Worm (Caenorhabditis elegans): Measurements from ENCODE around the gene pacl-1.

DNA sequence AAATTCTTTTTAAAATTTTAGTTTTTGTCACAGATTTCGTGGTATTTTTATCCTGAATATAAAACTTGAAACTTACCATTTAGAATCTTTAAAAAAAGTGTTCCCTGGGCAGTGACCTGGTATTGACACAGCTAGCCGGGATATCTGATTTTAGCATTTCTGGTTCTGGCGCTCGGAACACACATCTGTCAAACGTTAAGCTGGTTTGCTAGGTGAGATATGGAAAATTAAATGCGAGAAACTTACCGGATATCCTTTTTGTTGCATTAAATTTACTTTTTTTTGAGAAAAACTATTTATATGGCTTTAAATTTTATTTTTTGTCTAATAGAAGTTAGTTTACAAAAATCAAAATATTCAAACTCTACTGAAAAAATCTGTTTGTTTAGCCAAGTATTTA lies 10.5 kb upstream of the pacl-1 start, which contains the start of gene F28G4.4:
- TF ChIP-seq unc-62 (GFP tag; optimal IDR thresholded peaks at IDR 0.05) = no peak
- no peak for TF ChIP-seq ama-1 (optimal IDR thresholded peaks at IDR 0.05)
- TF ChIP-seq ama-1 (GFP tag; optimal IDR thresholded peaks at IDR 0.05) = no peak
- TF ChIP-seq sea-2 (GFP tag; IDR thresholded peaks at IDR 0.05) = no peak
- no peak for TF ChIP-seq aptf-3 (GFP tag; IDR thresholded peaks at IDR 0.05)
- TF ChIP-seq snpc-4 (GFP tag; optimal IDR thresholded peaks at IDR 0.05) = no peak
- TF ChIP-seq snpc-4 (tag; optimal IDR thresholded peaks at IDR 0.05) = no peak
- TF ChIP-seq K11D2.4 (GFP tag; IDR thresholded peaks at IDR 0.05) = no peak
- no peak for TF ChIP-seq attf-6 (GFP tag; IDR thresholded peaks at IDR 0.05)

Measured in whole organism, young adult.